Worm (Caenorhabditis elegans): ENCODE measurements around the gene klf-2.

- TF ChIP-seq ceh-82 (tag; optimal IDR thresholded peaks at IDR 0.05), result no peak
- no peak for TF ChIP-seq fos-1 (tag; optimal IDR thresholded peaks at IDR 0.05)
- TF ChIP-seq nhr-12 (tag; optimal IDR thresholded peaks at IDR 0.05), result no peak
Measured at ce11 chrV:20681824-20682223, 3.7 kb upstream of the klf-2 start.
